Fruit fly (Drosophila melanogaster): Measurements from ENCODE around the gene CG2202.

Gene CG2202

dm6 chrX:10815511-10816080 lies 33.0 kb upstream of the CG2202 start (continued):
- no peak for TF ChIP-seq ttk (GFP tag; IDR thresholded peaks at IDR 0.05)
- TF ChIP-seq mirr (GFP tag; optimal IDR thresholded peaks at IDR 0.05): peak; percentile 67
- peak; percentile 70 for TF ChIP-seq sens (GFP tag)
- 0 out of 2 replicates have a peak, but pooled peaks have one; percentile 16 for TF ChIP-seq CG17328 (GFP tag; IDR thresholded peaks at IDR 0.05)
- peak; percentile 27 for TF ChIP-seq sqz (GFP tag; optimal IDR thresholded peaks at IDR 0.05)
- 0 out of 2 replicates have a peak, but pooled peaks have one; percentile 22 for TF ChIP-seq CG32772 (GFP tag; IDR thresholded peaks at IDR 0.05)
- TF ChIP-seq CG7987 (GFP tag; optimal IDR thresholded peaks at IDR 0.05): peak; percentile 50
- TF ChIP-seq E2f2 (GFP tag; IDR thresholded peaks at IDR 0.05): peak; percentile 16; the same call in 1 of the 2 replicates
- TF ChIP-seq Nf-YB (GFP tag; optimal IDR thresholded peaks at IDR 0.05): peak; percentile 35
- TF ChIP-seq vvl (GFP tag; IDR thresholded peaks at IDR 0.05): 0 out of 2 replicates have a peak, but pooled peaks have one; percentile 21
- TF ChIP-seq CG10543 (GFP tag; optimal IDR thresholded peaks at IDR 0.05): peak; percentile 49
- 0 out of 3 replicates have a peak, but pooled peaks have one; percentile 36 for TF ChIP-seq ci (GFP tag; IDR thresholded peaks at IDR 0.05)
- 0 out of 2 replicates have a peak, but pooled peaks have one; percentile 10 for TF ChIP-seq CG32767 (GFP tag; IDR thresholded peaks at IDR 0.05)
- TF ChIP-seq dmrt99B (tag; optimal IDR thresholded peaks at IDR 0.05): no peak
- peak; percentile 84 for TF ChIP-seq Deaf1 (tag; optimal IDR thresholded peaks at IDR 0.05)
- TF ChIP-seq Med (GFP tag): peak; percentile 79

DNA sequence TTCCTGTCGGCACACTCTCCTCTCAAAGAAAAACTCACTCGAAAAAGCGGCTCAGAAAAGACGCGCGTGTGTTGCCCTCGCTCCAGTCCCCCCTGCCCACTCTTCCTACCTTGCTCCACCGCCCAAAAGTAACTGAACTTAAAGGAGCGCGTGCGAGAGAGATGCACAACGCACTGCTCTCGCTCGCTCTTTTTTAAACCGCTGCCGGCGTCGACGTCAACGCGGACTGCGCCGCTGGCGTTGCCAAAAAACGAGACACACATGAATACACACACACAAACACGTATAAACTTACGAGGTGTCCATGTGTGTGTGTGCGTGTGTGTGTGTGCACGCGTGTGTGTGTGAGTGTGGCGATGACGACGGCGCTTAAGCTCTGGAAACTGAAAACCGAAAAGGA lies 31.7 kb upstream of the CG2202 start:
- TF ChIP-seq gce (GFP tag; IDR thresholded peaks at IDR 0.05) (no peak), Asciz (GFP tag; optimal IDR thresholded peaks at IDR 0.05) (no peak), ham (GFP tag; IDR thresholded peaks at IDR 0.05) (no peak), pho (GFP tag; optimal IDR thresholded peaks at IDR 0.05) (no peak), CG13894 (tag; optimal IDR thresholded peaks at IDR 0.05) (peak; percentile 14), CG12942 (GFP tag; optimal IDR thresholded peaks at IDR 0.05) (no peak), salm (tag; optimal IDR thresholded peaks at IDR 0.05) (no peak), hbn (GFP tag; IDR thresholded peaks at IDR 0.05; ENCODE audit: partially characterized antibody) (no peak), CkIIα-i1 (GFP tag; IDR thresholded peaks at IDR 0.05) (no peak), CG13775 (GFP tag; optimal IDR thresholded peaks at IDR 0.05) (no peak), CG34376 (GFP tag; optimal IDR thresholded peaks at IDR 0.05) (no peak), CG2875 (GFP tag; optimal IDR thresholded peaks at IDR 0.05) (no peak), CG2120 (GFP tag; optimal IDR thresholded peaks at IDR 0.05) (no peak), C15 (GFP tag; IDR thresholded peaks at IDR 0.05) (no peak), amos (GFP tag; IDR thresholded peaks at IDR 0.05; ENCODE audit: partially characterized antibody) (peak; percentile 45; the same call in 1 of the 2 replicates), gro (GFP tag; optimal IDR thresholded peaks at IDR 0.05) (no peak), CG17829 (tag; optimal IDR thresholded peaks at IDR 0.05) (no peak), CG9215 (GFP tag; IDR thresholded peaks at IDR 0.05) (no peak), CG12769 (tag; optimal IDR thresholded peaks at IDR 0.05) (no peak), sim (GFP tag; IDR thresholded peaks at IDR 0.05) (no peak), CG2202 (tag; optimal IDR thresholded peaks at IDR 0.05) (no peak), CG10959 (GFP tag; IDR thresholded peaks at IDR 0.05) (no peak), gt (GFP tag; IDR thresholded peaks at IDR 0.05) (no peak), CG42726 (GFP tag; IDR thresholded peaks at IDR 0.05; ENCODE audit: partially characterized antibody) (peak; percentile 65), unc-4 (GFP tag; IDR thresholded peaks at IDR 0.05; ENCODE audit: partially characterized antibody) (no peak), bab2 (GFP tag; optimal IDR thresholded peaks at IDR 0.05) (no peak), Poxn (GFP tag; IDR thresholded peaks at IDR 0.05) (no peak), fd64A (GFP tag; optimal IDR thresholded peaks at IDR 0.05) (no peak), CG43689 (GFP tag; IDR thresholded peaks at IDR 0.05) (no peak), abd-A (tag; optimal IDR thresholded peaks at IDR 0.05) (peak; percentile 70), NFAT (GFP tag; IDR thresholded peaks at IDR 0.05) (no peak), wor (GFP tag; IDR thresholded peaks at IDR 0.05) (no peak), CG5180 (GFP tag; optimal IDR thresholded peaks at IDR 0.05) (no peak), PHDP (tag; optimal IDR thresholded peaks at IDR 0.05) (no peak)
